Fruit fly (Drosophila melanogaster) whole organism, embryonic: ENCODE measurements around the gene stumps.

ENCODE experiments used
- ATbp ChIP-seq: fragments of 200-800 bp; sonication (Bioruptor generic); optimal IDR thresholded peaks from 2 replicates; lab custom pipeline; 2017; ENCODE audit warnings: missing biosample characterization, mild to moderate bottlenecking, missing genetic modification characterization, missing genetic modification reagents
- Atf-2 ChIP-seq: fragments of 200-800 bp; sonication (Bioruptor generic); optimal IDR thresholded peaks from 2 replicates; lab custom pipeline; 2016; ENCODE audit warnings: missing biosample characterization, missing genetic modification characterization
- CG16779 ChIP-seq: fragments of 200-800 bp; sonication (Bioruptor generic); IDR thresholded peaks from 2 replicates; pipeline ENCODE4 v1.3.6; 2022; ENCODE audit warnings: missing biosample characterization, missing genetic modification characterization
- CG17361 ChIP-seq: fragments of 200-800 bp; sonication (Bioruptor generic); IDR thresholded peaks from 3 replicates; pipeline ENCODE4 v1.3.6; 2022; ENCODE audit warnings: missing biosample characterization, missing genetic modification characterization
- CG18262 ChIP-seq: fragments of 200-800 bp; optimal IDR thresholded peaks from 3 replicates; lab custom pipeline; 2019; ENCODE audit warnings: missing biosample characterization, mild to moderate bottlenecking, missing genetic modification characterization, moderate library complexity
- CG18599 ChIP-seq: fragments of 200-800 bp; sonication (Bioruptor generic); optimal IDR thresholded peaks from 3 replicates; lab custom pipeline; 2017; ENCODE audit warnings: missing biosample characterization, missing genetic modification characterization, mild to moderate bottlenecking, moderate library complexity, missing genetic modification reagents
- CG2199 ChIP-seq: fragments of 200-800 bp; sonication (Bioruptor generic); IDR thresholded peaks from 3 replicates; pipeline ENCODE4 v1.3.6; 2022; ENCODE audit warnings: missing biosample characterization, missing genetic modification characterization
- CG30020 ChIP-seq: fragments of 200-800 bp; optimal IDR thresholded peaks from 2 replicates; lab custom pipeline; 2019; ENCODE audit warnings: missing biosample characterization, mild to moderate bottlenecking, missing genetic modification characterization, moderate library complexity
- CG3281 ChIP-seq: fragments of 200-800 bp; sonication (Bioruptor generic); optimal IDR thresholded peaks from 3 replicates; lab custom pipeline; 2017; ENCODE audit warnings: missing biosample characterization, mild to moderate bottlenecking, missing genetic modification characterization
- CG33557 ChIP-seq: fragments of 200-800 bp; sonication (Bioruptor generic); optimal IDR thresholded peaks from 2 replicates; lab custom pipeline; 2019; ENCODE audit warnings: missing biosample characterization, mild to moderate bottlenecking, missing genetic modification characterization, moderate library complexity
- CG34224 ChIP-seq: fragments of 200-800 bp; sonication (Bioruptor generic); IDR thresholded peaks from 3 replicates; pipeline ENCODE4 v1.3.6; 2022; ENCODE audit warnings: missing biosample characterization, missing genetic modification characterization; ENCODE audit not compliant: partially characterized antibody
- CG42726 ChIP-seq: fragments of 200-800 bp; sonication (Bioruptor generic); IDR thresholded peaks from 2 replicates; pipeline ENCODE4 v1.3.6; 2022; ENCODE audit warnings: missing biosample characterization, missing genetic modification characterization; ENCODE audit not compliant: partially characterized antibody
- CG6813 ChIP-seq: fragments of 200-800 bp; sonication (Bioruptor generic); optimal IDR thresholded peaks from 2 replicates; lab custom pipeline; 2017; ENCODE audit warnings: missing biosample characterization, missing genetic modification characterization, mild to moderate bottlenecking, moderate library complexity, missing genetic modification reagents
- CG7271 ChIP-seq: fragments of 200-800 bp; sonication (Bioruptor generic); optimal IDR thresholded peaks from 2 replicates; lab custom pipeline; 2018; ENCODE audit warnings: missing biosample characterization, mild to moderate bottlenecking, missing genetic modification characterization, moderate library complexity
- CG7372 ChIP-seq: fragments of 200-800 bp; sonication (Bioruptor generic); IDR thresholded peaks from 2 replicates; pipeline ENCODE4 v1.3.6; 2022; ENCODE audit warnings: missing biosample characterization, missing genetic modification characterization
- CG8290 ChIP-seq, 3 experiments: fragments of 200-800 bp; sonication (Bioruptor generic); optimal IDR thresholded peaks; 2 replicates each; lab custom pipeline; 2016 to 2019; ENCODE audit warnings: missing biosample characterization in 3 of 3, missing genetic modification characterization in 3 of 3, mild to moderate bottlenecking in 2 of 3, moderate library complexity in 1 of 3
- CG9817 ChIP-seq: fragments of 200-800 bp; sonication (Bioruptor generic); optimal IDR thresholded peaks from 2 replicates; lab custom pipeline; 2018; ENCODE audit warnings: missing biosample characterization, mild to moderate bottlenecking, missing genetic modification characterization, moderate library complexity
- CTCF ChIP-seq: fragments of 200-800 bp; sonication (Bioruptor generic); optimal IDR thresholded peaks from 2 replicates; lab custom pipeline; 2017; ENCODE audit warnings: missing biosample characterization, mild to moderate bottlenecking, missing genetic modification characterization, moderate library complexity
- Dp ChIP-seq: fragments of 200-800 bp; sonication (Bioruptor generic); optimal IDR thresholded peaks from 2 replicates; lab custom pipeline; 2018; ENCODE audit warnings: missing biosample characterization, mild to moderate bottlenecking, missing genetic modification characterization, moderate library complexity
- Drgx ChIP-seq: fragments of 200-800 bp; sonication (Bioruptor generic); IDR thresholded peaks from 2 replicates; pipeline ENCODE4 v1.3.6; 2022; ENCODE audit warnings: missing biosample characterization, missing genetic modification characterization
- E2f2 ChIP-seq: fragments of 200-800 bp; sonication (Bioruptor generic); IDR thresholded peaks from 2 replicates; pipeline ENCODE4 v1.3.6; 2022; ENCODE audit warnings: missing biosample characterization, missing genetic modification characterization
- ERR ChIP-seq: fragments of 200-800 bp; sonication (Bioruptor generic); optimal IDR thresholded peaks from 2 replicates; lab custom pipeline; 2016; ENCODE audit warnings: missing biosample characterization, missing genetic modification characterization
- HLH4C ChIP-seq: fragments of 200-800 bp; sonication (Bioruptor generic); IDR thresholded peaks from 3 replicates; pipeline ENCODE4 v1.3.6; 2022; ENCODE audit warnings: missing biosample characterization, missing genetic modification characterization; ENCODE audit not compliant: partially characterized antibody
- HLHmδ ChIP-seq: fragments of 200-800 bp; sonication (Bioruptor generic); optimal IDR thresholded peaks from 2 replicates; lab custom pipeline; 2018; ENCODE audit warnings: missing biosample characterization, mild to moderate bottlenecking, missing genetic modification characterization, moderate library complexity
- Jarid2 ChIP-seq: fragments of 200-800 bp; sonication (Bioruptor generic); optimal IDR thresholded peaks from 3 replicates; lab custom pipeline; 2017; ENCODE audit warnings: mild to moderate bottlenecking, missing biosample characterization, missing genetic modification reagents, missing genetic modification characterization
- Lpt ChIP-seq: fragments of >200 bp; optimal IDR thresholded peaks from 2 replicates; lab custom pipeline; 2018; ENCODE audit warnings: missing biosample characterization, missing genetic modification characterization
- Mad ChIP-seq: fragments of 200-800 bp; sonication (Bioruptor generic); optimal IDR thresholded peaks from 2 replicates; lab custom pipeline; 2016; ENCODE audit warnings: missing biosample characterization, missing genetic modification characterization
- Ravus ChIP-seq: fragments of 200-800 bp; sonication (Bioruptor generic); IDR thresholded peaks from 2 replicates; pipeline ENCODE4 v1.3.6; 2022; ENCODE audit warnings: missing biosample characterization, missing genetic modification characterization
- Sin3A ChIP-seq: fragments of >200 bp; optimal IDR thresholded peaks from 2 replicates; lab custom pipeline; 2018
- ap ChIP-seq: fragments of 200-800 bp; sonication (Bioruptor generic); IDR thresholded peaks from 2 replicates; pipeline ENCODE4 v1.3.6; 2022; ENCODE audit warnings: missing biosample characterization, missing genetic modification characterization
- bsh ChIP-seq, 2 experiments: fragments of 200-800 bp; sonication (Bioruptor generic); optimal IDR thresholded peaks; 2 replicates each; lab custom pipeline; 2017 to 2018; ENCODE audit warnings: mild to moderate bottlenecking in 2 of 2, missing biosample characterization in 2 of 2, missing genetic modification characterization in 2 of 2, moderate library complexity in 1 of 2
- chinmo ChIP-seq: fragments of 200-800 bp; sonication (Bioruptor generic); IDR thresholded peaks from 4 replicates; pipeline ENCODE4 v1.3.6; 2022; ENCODE audit warnings: missing biosample characterization, missing genetic modification characterization; ENCODE audit not compliant: partially characterized antibody
- ci ChIP-seq: fragments of 200-800 bp; sonication (Bioruptor generic); IDR thresholded peaks from 3 replicates; pipeline ENCODE4 v1.3.6; 2022; ENCODE audit warnings: missing biosample characterization, missing genetic modification characterization
- crol ChIP-seq: fragments of 200-800 bp; sonication (Bioruptor generic); IDR thresholded peaks from 2 replicates; pipeline ENCODE4 v1.3.6; 2022; ENCODE audit warnings: missing biosample characterization, missing genetic modification characterization
- crp ChIP-seq, 2 experiments: fragments of 200-800 bp; sonication (Bioruptor generic); optimal IDR thresholded peaks; 2 replicates in 1 of 2; 3 replicates in 1 of 2; lab custom pipeline; 2017; ENCODE audit warnings: missing biosample characterization in 2 of 2, missing genetic modification characterization in 2 of 2, mild to moderate bottlenecking in 1 of 2, moderate library complexity in 1 of 2
- dm ChIP-seq: fragments of 200-800 bp; sonication (Bioruptor generic); optimal IDR thresholded peaks from 3 replicates; lab custom pipeline; 2016; ENCODE audit warnings: missing biosample characterization, missing genetic modification characterization
- her ChIP-seq: fragments of 200-800 bp; sonication (Bioruptor generic); optimal IDR thresholded peaks from 2 replicates; lab custom pipeline; 2016; ENCODE audit warnings: missing biosample characterization, missing genetic modification characterization
- jigr1 ChIP-seq: fragments of 200-800 bp; sonication (Bioruptor generic); IDR thresholded peaks from 3 replicates; pipeline ENCODE4 v1.3.6; 2022; ENCODE audit warnings: missing biosample characterization, missing genetic modification characterization
- luna ChIP-seq: fragments of 200-800 bp; sonication (Bioruptor generic); optimal IDR thresholded peaks from 2 replicates; lab custom pipeline; 2016; ENCODE audit warnings: missing biosample characterization, missing genetic modification characterization
- mirr ChIP-seq: fragments of 200-800 bp; sonication (Bioruptor generic); optimal IDR thresholded peaks from 3 replicates; lab custom pipeline; 2018; ENCODE audit warnings: missing biosample characterization, mild to moderate bottlenecking, missing genetic modification characterization
- phol ChIP-seq: fragments of 200-800 bp; sonication (Bioruptor generic); optimal IDR thresholded peaks from 3 replicates; lab custom pipeline; 2018; ENCODE audit warnings: missing biosample characterization, mild to moderate bottlenecking, missing genetic modification characterization, moderate library complexity
- sc ChIP-seq, 3 experiments: fragments of >200 bp in 2 of 3; fragments of 200-800 bp in 1 of 3; sonication (Bioruptor generic) in 1 of 3; optimal IDR thresholded peaks; 2 replicates in 2 of 3; 3 replicates in 1 of 3; lab custom pipeline; 2017; ENCODE audit warnings: mild to moderate bottlenecking in 1 of 3, missing biosample characterization in 1 of 3, missing genetic modification characterization in 1 of 3, missing genetic modification reagents in 1 of 3
- sob ChIP-seq: fragments of 200-800 bp; sonication (Bioruptor generic); IDR thresholded peaks from 2 replicates; pipeline ENCODE4 v1.3.6; 2022; ENCODE audit warnings: missing biosample characterization, missing genetic modification characterization
- sr ChIP-seq: fragments of 200-800 bp; sonication (Bioruptor generic); IDR thresholded peaks from 3 replicates; pipeline ENCODE4 v1.3.6; 2022; ENCODE audit warnings: missing biosample characterization, missing genetic modification characterization
- tio ChIP-seq: fragments of 200-800 bp; sonication (Bioruptor generic); optimal IDR thresholded peaks from 2 replicates; lab custom pipeline; 2017; ENCODE audit warnings: missing biosample characterization, missing genetic modification characterization, inconsistent platforms
- ttk ChIP-seq: fragments of 200-800 bp; sonication (Bioruptor generic); IDR thresholded peaks from 2 replicates; pipeline ENCODE4 v2.1.2; 2022; ENCODE audit warnings: missing biosample characterization, missing genetic modification characterization
- usp ChIP-seq: fragments of >200 bp; optimal IDR thresholded peaks from 2 replicates; lab custom pipeline; 2017; ENCODE audit warnings: missing biosample characterization, missing genetic modification characterization
- wdn ChIP-seq: fragments of 200-800 bp; sonication (Bioruptor generic); IDR thresholded peaks from 2 replicates; pipeline ENCODE4 v1.3.6; 2022; ENCODE audit warnings: missing biosample characterization, missing genetic modification characterization

stumps gene

dm6 chr3R:14557480-14558354 lies 19.3 kb upstream of the stumps start, which contains the start of gene Pde6 (continued):
- TF ChIP-seq sr (GFP tag; lab: Robert Waterston, UW) (peak; percentile 6; the same call in 1 of the 3 replicates), ttk (GFP tag; lab: Robert Waterston, UW) (no peak), crp (GFP tag; optimal IDR thresholded peaks at IDR 0.05; lab: Kevin White, UChicago) (peak in 1 of 2 experiments; percentile 26), CTCF (GFP tag; lab: Kevin White, UChicago) (no peak), ATbp (no peak), CG7372 (GFP tag; lab: Robert Waterston, UW) (no peak), luna (GFP tag; lab: Kevin White, UChicago) (no peak), phol (no peak), ERR (GFP tag; lab: Kevin White, UChicago) (no peak), Atf-2 (GFP tag; lab: Kevin White, UChicago) (no peak), Mad (GFP tag; lab: Kevin White, UChicago) (no peak), HLH4C (GFP tag; lab: Robert Waterston, UW) (no peak), CG8290 (GFP tag; optimal IDR thresholded peaks at IDR 0.05; lab: Kevin White, UChicago) (no peak), CG8290 (tag; optimal IDR thresholded peaks at IDR 0.05; lab: Kevin White, UChicago) (peak in 1 of 2 experiments; percentile 61), CG9817 (tag; lab: Kevin White, UChicago) (no peak), Jarid2 (GFP tag; lab: Kevin White, UChicago) (peak; percentile 82), CG33557 (GFP tag; lab: Kevin White, UChicago) (no peak), CG34224 (peak; percentile 20; the same call in 1 of the 3 replicates), ap (no peak), CG42726 (GFP tag; lab: Robert Waterston, UW) (peak; percentile 59), CG17361 (GFP tag; lab: Robert Waterston, UW) (no peak), CG3281 (no peak), ci (GFP tag; lab: Robert Waterston, UW) (peak; percentile 64; the same call in 2 of the 3 replicates), crol (peak; percentile 92), wdn (GFP tag; lab: Robert Waterston, UW) (0 out of 2 replicates have a peak, but pooled peaks have one; percentile 30), usp (GFP tag; lab: Kevin White, UChicago) (no peak), CG18599 (GFP tag; lab: Kevin White, UChicago) (no peak), her (GFP tag; lab: Kevin White, UChicago) (no peak), sob (GFP tag; lab: Robert Waterston, UW) (no peak), Lpt (GFP tag; lab: Kevin White, UChicago) (no peak), CG2199 (GFP tag; lab: Robert Waterston, UW) (peak; percentile 43; the same call in 1 of the 3 replicates), mirr (peak; percentile 54), CG7271 (tag; lab: Kevin White, UChicago) (no peak), HLHmδ (peak; percentile 33), Sin3A (lab: Kevin White, UChicago) (no peak), CG16779 (GFP tag; lab: Robert Waterston, UW) (peak; percentile 79; the same call in 1 of the 2 replicates), E2f2 (GFP tag; lab: Robert Waterston, UW) (no peak), Ravus (peak; percentile 54), dm (no peak), CG6813 (GFP tag; lab: Kevin White, UChicago) (no peak), chinmo (peak; percentile 73; the same call in 2 of the 4 replicates), CG30020 (tag; lab: Kevin White, UChicago) (no peak), Dp (GFP tag; lab: Kevin White, UChicago) (no peak), Drgx (GFP tag; lab: Robert Waterston, UW) (peak; percentile 80), tio (GFP tag; lab: Kevin White, UChicago) (no peak), CG18262 (tag; lab: Kevin White, UChicago) (no peak), jigr1 (GFP tag; lab: Robert Waterston, UW) (no peak), bsh (GFP tag; optimal IDR thresholded peaks at IDR 0.05; lab: Kevin White, UChicago) (peak in 1 of 2 experiments; percentile 78), sc (optimal IDR thresholded peaks at IDR 0.05; lab: Kevin White, UChicago) (no peak), sc (GFP tag; optimal IDR thresholded peaks at IDR 0.05; lab: Kevin White, UChicago) (no peak)
